Worm (Caenorhabditis elegans): ENCODE data around the gene irld-22.

irld-22 gene

DNA sequence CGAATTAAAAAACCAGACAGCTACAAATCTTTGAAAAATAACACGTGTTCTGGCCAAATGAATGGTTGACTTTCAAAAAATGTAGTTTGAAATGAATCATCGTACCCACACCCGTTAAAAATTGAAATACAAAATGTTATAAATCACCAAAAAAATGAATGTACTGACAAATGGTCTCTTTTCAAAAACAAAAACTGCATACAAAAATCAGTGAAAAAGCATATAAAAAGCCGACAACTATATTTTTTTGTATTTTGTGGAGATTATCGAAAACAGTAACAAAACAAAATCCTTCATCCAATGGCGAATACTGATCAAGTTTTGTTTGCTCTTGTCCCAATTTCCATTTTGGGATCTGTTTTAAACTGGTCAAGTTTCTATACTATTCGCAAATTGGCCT, 19.3 kb upstream of the irld-22 start, which contains the start of gene srx-66:
Gene srx-66 (plus strand): TSS at position 301 of the 400 bp plus-strand sequence.
- TF ChIP-seq ceh-91 (GFP tag; IDR thresholded peaks at IDR 0.05) (no peak), mcd-1 (GFP tag; IDR thresholded peaks at IDR 0.05) (no peak), B0336.3 (GFP tag; IDR thresholded peaks at IDR 0.05) (no peak), cebp-2 (GFP tag; IDR thresholded peaks at IDR 0.05) (no peak), T07F8.4 (tag; optimal IDR thresholded peaks at IDR 0.05) (no peak), lag-1 (GFP tag; IDR thresholded peaks at IDR 0.05) (no peak), hlh-26 (GFP tag; conservative IDR thresholded peaks at IDR 0.05) (no peak), sea-2 (GFP tag; IDR thresholded peaks at IDR 0.05) (no peak), mes-4 (tag; optimal IDR thresholded peaks at IDR 0.05) (no peak), him-1 (tag; optimal IDR thresholded peaks at IDR 0.05) (no peak), dpl-1 (GFP tag; optimal IDR thresholded peaks at IDR 0.05) (no peak)

DNA sequence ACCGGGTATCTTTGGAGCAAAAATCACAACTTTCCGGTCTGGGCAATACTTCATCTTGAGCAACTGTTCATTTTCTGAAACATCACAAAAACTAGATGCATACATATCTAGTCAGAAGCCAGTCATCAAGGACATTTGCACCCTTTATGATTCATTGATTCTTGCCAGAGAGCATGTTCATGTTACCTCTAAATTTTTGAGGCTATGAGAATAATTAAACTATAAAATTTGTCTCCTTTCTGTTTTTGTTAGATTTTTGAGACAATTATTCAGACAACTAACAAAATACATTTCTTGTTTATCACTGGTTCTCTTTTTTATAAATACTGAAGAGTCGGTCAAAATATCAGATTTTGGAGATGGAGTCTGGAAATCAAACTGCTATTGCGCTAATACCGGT, 16.5 kb upstream of the irld-22 start, which contains the start of gene srx-67:
Gene srx-67 (plus strand): TSS at position 301 of the 400 bp plus-strand sequence.
- no peak for TF ChIP-seq B0336.3 (GFP tag; IDR thresholded peaks at IDR 0.05)
- no peak for TF ChIP-seq attf-3 (GFP tag; conservative IDR thresholded peaks at IDR 0.05)
- no peak for TF ChIP-seq aptf-2 (GFP tag; conservative IDR thresholded peaks at IDR 0.05)
- TF ChIP-seq nfya-2 (GFP tag; IDR thresholded peaks at IDR 0.05) = no peak
- no peak for TF ChIP-seq lir-1 (GFP tag; conservative IDR thresholded peaks at IDR 0.05)
- TF ChIP-seq lag-1 (GFP tag; IDR thresholded peaks at IDR 0.05) = no peak
- no peak for TF ChIP-seq ccch-3 (GFP tag; optimal IDR thresholded peaks at IDR 0.05)
- TF ChIP-seq T26A5.8 (tag; optimal IDR thresholded peaks at IDR 0.05) = no peak
- TF ChIP-seq ama-1 (optimal IDR thresholded peaks at IDR 0.05) = no peak
- no peak for TF ChIP-seq ama-1 (GFP tag; optimal IDR thresholded peaks at IDR 0.05)
- TF ChIP-seq die-1 (tag; optimal IDR thresholded peaks at IDR 0.05) = no peak
- TF ChIP-seq F57C9.4 (tag; optimal IDR thresholded peaks at IDR 0.05) = no peak
- TF ChIP-seq sptf-2 (GFP tag; optimal IDR thresholded peaks at IDR 0.05) = no peak
- no peak for TF ChIP-seq tbp1 (GFP tag; optimal IDR thresholded peaks at IDR 0.05)
- no peak for TF ChIP-seq hmg-1.2 (GFP tag; IDR thresholded peaks at IDR 0.05)
- TF ChIP-seq nhr-27 (tag; optimal IDR thresholded peaks at IDR 0.05) = no peak
- TF ChIP-seq Y56A3A.18 (GFP tag; IDR thresholded peaks at IDR 0.05) = no peak
- no peak for TF ChIP-seq pbrm-1 (GFP tag; IDR thresholded peaks at IDR 0.05)
- TF ChIP-seq hrde-1 (tag; optimal IDR thresholded peaks at IDR 0.05; ENCODE audit: borderline replicate concordance) = no peak
- no peak for TF ChIP-seq snpc-1.3 (tag; optimal IDR thresholded peaks at IDR 0.05; ENCODE audit: insufficient read depth)

- TF ChIP-seq nhr-120 (GFP tag; IDR thresholded peaks at IDR 0.05) (0 out of 2 replicates have a peak, but pooled peaks have one; percentile 38), snpc-1.1 (tag; optimal IDR thresholded peaks at IDR 0.05; ENCODE audit: insufficient read depth) (no peak), snpc-4 (GFP tag; optimal IDR thresholded peaks at IDR 0.05) (no peak), snpc-4 (tag; optimal IDR thresholded peaks at IDR 0.05) (peak in 2 of 4 experiments; percentile 60 to 79)
These were observed 13.1 kb upstream of the irld-22 start for ce11 chrV:3913131-3913530.

DNA sequence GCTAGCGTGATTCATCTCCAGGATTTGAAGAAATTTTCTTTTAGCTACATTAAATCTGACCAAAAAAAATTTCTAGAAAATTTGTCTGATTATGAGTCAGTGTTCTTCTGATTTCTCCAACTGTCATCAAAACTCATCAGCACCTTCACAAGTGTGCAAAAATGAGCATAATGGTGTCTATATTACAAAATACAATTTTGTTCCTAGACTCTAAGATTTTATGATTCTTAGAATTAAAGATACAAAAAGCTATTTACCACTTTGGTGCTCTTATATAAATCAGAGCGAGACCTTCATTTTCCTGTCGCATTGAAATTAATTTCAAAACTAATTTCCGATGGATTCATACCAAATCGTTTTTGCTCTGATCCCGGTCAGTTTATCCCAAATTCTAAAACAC, 12.5 kb upstream of the irld-22 start, which contains the start of gene srx-68:
Gene srx-68 (plus strand): TSS at position 301 of the 400 bp plus-strand sequence.
- TF ChIP-seq hmg-20 (GFP tag; IDR thresholded peaks at IDR 0.05) (no peak), dpl-1 (GFP tag; optimal IDR thresholded peaks at IDR 0.05) (no peak), hlh-26 (GFP tag; conservative IDR thresholded peaks at IDR 0.05) (no peak), F22D6.2 (tag; optimal IDR thresholded peaks at IDR 0.05) (no peak), efl-1 (GFP tag; optimal IDR thresholded peaks at IDR 0.05) (no peak), let-607 (tag; optimal IDR thresholded peaks at IDR 0.05) (no peak), Y56A3A.18 (GFP tag; IDR thresholded peaks at IDR 0.05) (no peak), B0035.1 (tag; optimal IDR thresholded peaks at IDR 0.05) (no peak), madf-6 (GFP tag; IDR thresholded peaks at IDR 0.05) (no peak), ekl-4 (GFP tag; IDR thresholded peaks at IDR 0.05) (no peak), ztf-26 (tag; optimal IDR thresholded peaks at IDR 0.05) (no peak), unc-130 (GFP tag; optimal IDR thresholded peaks at IDR 0.05) (no peak), ccch-3 (GFP tag; optimal IDR thresholded peaks at IDR 0.05) (no peak), nfya-1 (tag; optimal IDR thresholded peaks at IDR 0.05; ENCODE audit: borderline replicate concordance, insufficient read depth) (no peak)

Data from whole organism, young adult.